Worm (Caenorhabditis elegans): Measurements from ENCODE around the gene srx-17.

The srx-17 gene

ce11 chrV:13822752-13823151 is 18.3 kb upstream of the srx-17 start, which contains the start of gene hpo-31:
Gene hpo-31, plus strand, starts transcription at chrV:13823052.
- TF ChIP-seq ceh-30 (tag; optimal IDR thresholded peaks at IDR 0.05) (no peak), ceh-14 (tag; optimal IDR thresholded peaks at IDR 0.05) (no peak), ztf-16 (tag; optimal IDR thresholded peaks at IDR 0.05) (no peak), hlh-15 (tag; optimal IDR thresholded peaks at IDR 0.05) (no peak), nhr-232 (tag; optimal IDR thresholded peaks at IDR 0.05) (no peak), madf-2 (tag; optimal IDR thresholded peaks at IDR 0.05) (no peak), unc-42 (tag; optimal IDR thresholded peaks at IDR 0.05) (no peak), mec-3 (tag; optimal IDR thresholded peaks at IDR 0.05; ENCODE audit: borderline replicate concordance) (no peak), tbx-2 (tag; optimal IDR thresholded peaks at IDR 0.05) (no peak), C38D4.7 (GFP tag; optimal IDR thresholded peaks at IDR 0.05) (no peak), ceh-18 (tag; optimal IDR thresholded peaks at IDR 0.05) (no peak), ceh-19 (GFP tag; optimal IDR thresholded peaks at IDR 0.05) (no peak), unc-55 (GFP tag; optimal IDR thresholded peaks at IDR 0.05) (no peak), ets-4 (tag; optimal IDR thresholded peaks at IDR 0.05) (no peak), lim-6 (tag; optimal IDR thresholded peaks at IDR 0.05) (no peak), unc-86 (tag; optimal IDR thresholded peaks at IDR 0.05) (no peak), hlh-30 (tag; optimal IDR thresholded peaks at IDR 0.05; ENCODE audit: insufficient read depth) (no peak)

ce11 chrV:13827920-13828319 is 13.1 kb upstream of the srx-17 start, which contains the start of gene nrf-5:
Gene nrf-5, plus strand, starts transcription at chrV:13828267.
- TF ChIP-seq ztf-16 (tag; optimal IDR thresholded peaks at IDR 0.05), result no peak
- no peak for TF ChIP-seq ceh-48 (tag; optimal IDR thresholded peaks at IDR 0.05)
- no peak for TF ChIP-seq hlh-6 (tag; optimal IDR thresholded peaks at IDR 0.05)
- TF ChIP-seq unc-55 (GFP tag; optimal IDR thresholded peaks at IDR 0.05), result peak; percentile 14
- TF ChIP-seq ttx-3 (tag; optimal IDR thresholded peaks at IDR 0.05), result no peak
- no peak for TF ChIP-seq pqm-1 (tag; optimal IDR thresholded peaks at IDR 0.05)
- no peak for TF ChIP-seq ceh-30 (tag; optimal IDR thresholded peaks at IDR 0.05)
- no peak for TF ChIP-seq che-1 (tag; optimal IDR thresholded peaks at IDR 0.05)

- no peak for TF ChIP-seq pros-1 (tag; optimal IDR thresholded peaks at IDR 0.05)
- no peak for TF ChIP-seq fkh-10 (GFP tag; optimal IDR thresholded peaks at IDR 0.05)
- TF ChIP-seq ceh-14 (tag; optimal IDR thresholded peaks at IDR 0.05), result no peak
- TF ChIP-seq elt-2 (tag; optimal IDR thresholded peaks at IDR 0.05), result no peak
- no peak for TF ChIP-seq ets-4 (tag; optimal IDR thresholded peaks at IDR 0.05)
- TF ChIP-seq unc-86 (tag; optimal IDR thresholded peaks at IDR 0.05), result no peak
- no peak for TF ChIP-seq sdc-2 (tag; optimal IDR thresholded peaks at IDR 0.05)
- TF ChIP-seq C38D4.7 (GFP tag; optimal IDR thresholded peaks at IDR 0.05), result no peak
- no peak for TF ChIP-seq fax-1 (tag; optimal IDR thresholded peaks at IDR 0.05)
- TF ChIP-seq ceh-48 (tag; optimal IDR thresholded peaks at IDR 0.05), result no peak
- no peak for TF ChIP-seq C08G9.2 (tag; optimal IDR thresholded peaks at IDR 0.05)
- no peak for TF ChIP-seq zip-5 (tag; optimal IDR thresholded peaks at IDR 0.05)
- no peak for TF ChIP-seq che-1 (tag; optimal IDR thresholded peaks at IDR 0.05)
- no peak for TF ChIP-seq K02D7.2 (tag; optimal IDR thresholded peaks at IDR 0.05)
- no peak for TF ChIP-seq eyg-1 (tag; optimal IDR thresholded peaks at IDR 0.05)
These were observed 10.2 kb upstream of the srx-17 start, which contains the start of gene str-165 for ce11 chrV:13830813-13831212. Gene str-165, plus strand, starts transcription at chrV:13831113.

ce11 chrV:13833951-13834350 is 7.1 kb upstream of the srx-17 start, which contains the start of gene srx-129:
Gene srx-129, plus strand, starts transcription at chrV:13834251.
- no peak for TF ChIP-seq sox-4 (tag; optimal IDR thresholded peaks at IDR 0.05)

- TF ChIP-seq ztf-16 (tag; optimal IDR thresholded peaks at IDR 0.05) (no peak), T23F11.4 (GFP tag; optimal IDR thresholded peaks at IDR 0.05) (no peak), tbx-7 (tag; optimal IDR thresholded peaks at IDR 0.05) (no peak), ama-1 (optimal IDR thresholded peaks at IDR 0.05) (no peak), C38D4.7 (GFP tag; optimal IDR thresholded peaks at IDR 0.05) (no peak), ceh-31 (tag; optimal IDR thresholded peaks at IDR 0.05) (no peak), lim-6 (tag; optimal IDR thresholded peaks at IDR 0.05) (no peak), fkh-10 (GFP tag; optimal IDR thresholded peaks at IDR 0.05) (no peak), K09A11.1 (tag; optimal IDR thresholded peaks at IDR 0.05; ENCODE audit: insufficient read depth) (no peak), unc-86 (tag; optimal IDR thresholded peaks at IDR 0.05) (no peak), elt-2 (tag; optimal IDR thresholded peaks at IDR 0.05) (no peak), unc-55 (GFP tag; optimal IDR thresholded peaks at IDR 0.05) (no peak), ceh-2 (tag; optimal IDR thresholded peaks at IDR 0.05) (no peak), madf-2 (tag; optimal IDR thresholded peaks at IDR 0.05) (no peak), hlh-13 (GFP tag; optimal IDR thresholded peaks at IDR 0.05) (no peak), rnt-1 (tag; optimal IDR thresholded peaks at IDR 0.05) (no peak), ttx-3 (tag; optimal IDR thresholded peaks at IDR 0.05) (no peak), dmd-4 (tag; optimal IDR thresholded peaks at IDR 0.05; ENCODE audit: borderline replicate concordance) (no peak), pros-1 (tag; optimal IDR thresholded peaks at IDR 0.05) (no peak)
These were observed 3.8 kb upstream of the srx-17 start, which contains the start of gene srx-128 for ce11 chrV:13837173-13837572. Gene srx-128, plus strand, starts transcription at chrV:13837473.

Data from whole organism, late embryonic.